Fruit fly (Drosophila melanogaster): Measurements from ENCODE around the gene Srx.

Srx gene

dm6 chrX:17860711-17861110 lies 3.9 kb downstream of the Srx start, which contains the start of the genes Arp8 and CG6769 (continued):
- TF ChIP-seq CG1647 (GFP tag; optimal IDR thresholded peaks at IDR 0.05) (no peak), CG33557 (GFP tag; optimal IDR thresholded peaks at IDR 0.05) (peak; percentile 22), CG1603 (tag; optimal IDR thresholded peaks at IDR 0.05) (peak; percentile 31), CG6683 (GFP tag; optimal IDR thresholded peaks at IDR 0.05) (no peak), CG11504 (tag; optimal IDR thresholded peaks at IDR 0.05) (no peak), Hand (GFP tag; optimal IDR thresholded peaks at IDR 0.05) (no peak), CG16863 (GFP tag; optimal IDR thresholded peaks at IDR 0.05) (no peak), mld (GFP tag; IDR thresholded peaks at IDR 0.05; ENCODE audit: partially characterized antibody) (no peak), tin (GFP tag; optimal IDR thresholded peaks at IDR 0.05) (no peak), maf-S (GFP tag; optimal IDR thresholded peaks at IDR 0.05) (no peak), CG12659 (GFP tag; optimal IDR thresholded peaks at IDR 0.05) (peak; percentile 32), CG4617 (GFP tag; optimal IDR thresholded peaks at IDR 0.05; ENCODE audit: borderline replicate concordance) (peak; percentile 28), pzg (GFP tag; optimal IDR thresholded peaks at IDR 0.05) (peak; percentile 46), BEAF-32 (GFP tag; optimal IDR thresholded peaks at IDR 0.05) (peak; percentile 43), CG12236 (GFP tag; optimal IDR thresholded peaks at IDR 0.05) (no peak), Hr39 (optimal IDR thresholded peaks at IDR 0.05) (no peak), BtbVII (GFP tag; optimal IDR thresholded peaks at IDR 0.05) (no peak), Dfd (GFP tag; optimal IDR thresholded peaks at IDR 0.05) (no peak), jumu (GFP tag; optimal IDR thresholded peaks at IDR 0.05) (no peak), CG10267 (tag; optimal IDR thresholded peaks at IDR 0.05) (peak; percentile 52), CG3163 (GFP tag; optimal IDR thresholded peaks at IDR 0.05) (no peak), shn (GFP tag; optimal IDR thresholded peaks at IDR 0.05) (no peak), CG17829 (tag; optimal IDR thresholded peaks at IDR 0.05) (peak; percentile 27), Sry-δ (GFP tag; optimal IDR thresholded peaks at IDR 0.05) (peak; percentile 14), CG34376 (GFP tag; optimal IDR thresholded peaks at IDR 0.05) (no peak), zfh2 (GFP tag; optimal IDR thresholded peaks at IDR 0.05) (no peak), CG14965 (GFP tag; optimal IDR thresholded peaks at IDR 0.05; ENCODE audit: borderline replicate concordance) (no peak), CG1233 (GFP tag; optimal IDR thresholded peaks at IDR 0.05) (no peak), gfzf (GFP tag; optimal IDR thresholded peaks at IDR 0.05) (peak; percentile 68), br (optimal IDR thresholded peaks at IDR 0.05) (no peak), odd (GFP tag; optimal IDR thresholded peaks at IDR 0.05) (no peak), CG18619 (GFP tag; optimal IDR thresholded peaks at IDR 0.05) (no peak), fd96Cb (tag; optimal IDR thresholded peaks at IDR 0.05) (no peak), kni (GFP tag; optimal IDR thresholded peaks at IDR 0.05) (no peak), Kr (GFP tag; optimal IDR thresholded peaks at IDR 0.05) (no peak), Jarid2 (GFP tag; optimal IDR thresholded peaks at IDR 0.05) (no peak), Meics (GFP tag; optimal IDR thresholded peaks at IDR 0.05) (no peak), CG5180 (GFP tag; optimal IDR thresholded peaks at IDR 0.05) (no peak), Max (GFP tag; optimal IDR thresholded peaks at IDR 0.05) (peak; percentile 72), Bdp1 (GFP tag; optimal IDR thresholded peaks at IDR 0.05) (no peak), CG15073 (GFP tag; optimal IDR thresholded peaks at IDR 0.05) (no peak), CG17359 (tag; optimal IDR thresholded peaks at IDR 0.05) (no peak), CG31388 (GFP tag; optimal IDR thresholded peaks at IDR 0.05) (no peak), CoRest (tag; optimal IDR thresholded peaks at IDR 0.05) (peak; percentile 40), CG2199 (GFP tag; IDR thresholded peaks at IDR 0.05) (no peak), Ets97D (GFP tag; optimal IDR thresholded peaks at IDR 0.05) (peak; percentile 15), D19A (tag; optimal IDR thresholded peaks at IDR 0.05) (no peak), Mad (GFP tag; optimal IDR thresholded peaks at IDR 0.05) (no peak), Poxn (GFP tag; IDR thresholded peaks at IDR 0.05) (no peak), CG8290 (GFP tag; optimal IDR thresholded peaks at IDR 0.05) (no peak), CG8290 (tag; optimal IDR thresholded peaks at IDR 0.05) (no peak), Gsc (GFP tag; IDR thresholded peaks at IDR 0.05) (no peak)
